Worm (Caenorhabditis elegans) whole organism, young adult: ENCODE measurements around the gene ZK287.1.

Experiments used
- ccch-3 ChIP-seq: fragments of 200-800 bp; sonication (Bioruptor generic); optimal IDR thresholded peaks from 2 replicates; lab custom pipeline; 2018; ENCODE audit warnings: mild to moderate bottlenecking, missing genetic modification characterization, missing compliant biosample characterization
- lir-1 ChIP-seq: fragments of 200-800 bp; sonication (Bioruptor generic); conservative IDR thresholded peaks from 2 replicates; pipeline ENCODE4 v1.3.6; 2022; ENCODE audit warnings: missing genetic modification reagents, missing genetic modification characterization, missing compliant biosample characterization
- lsy-27 ChIP-seq: sonication (generic microtip); optimal IDR thresholded peaks from 2 replicates; lab custom pipeline; 2017; ENCODE audit warnings: missing genetic modification characterization, mild to moderate bottlenecking, missing compliant biosample characterization, antibody characterized with exemption, missing genotype, borderline replicate concordance; ENCODE audit not compliant: insufficient read depth

DNA sequence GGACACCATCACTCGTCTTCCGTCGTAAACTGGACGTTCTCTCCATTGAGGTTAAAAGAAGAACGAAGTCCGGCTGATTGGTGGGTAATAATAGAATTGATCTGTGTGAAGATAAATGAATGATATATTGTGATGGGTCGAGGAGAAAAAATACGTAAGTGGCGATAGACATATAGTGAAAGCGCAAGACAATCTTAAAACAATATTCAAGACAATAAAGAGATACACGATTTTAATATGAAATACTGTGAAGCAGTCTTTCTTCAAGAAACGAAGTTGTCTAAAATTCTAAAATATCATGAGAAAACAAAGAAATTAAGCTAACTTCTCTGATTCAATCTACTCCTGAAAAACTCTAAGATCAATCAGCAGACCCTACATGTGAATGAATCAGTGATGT lies 47.0 kb downstream of the ZK287.1 start, which contains the start of gene F40F9.10:
- TF ChIP-seq lir-1 (GFP tag; lab: Robert Waterston, UW) (no peak), ccch-3 (no peak), lsy-27 (tag; lab: Kevin White, UChicago) (no peak)
